Worm (Caenorhabditis elegans) whole organism, L4/young adult: Measurements from ENCODE around the gene unc-25.

Experiments
- W03F9.2 ChIP-seq: fragments of 150-350 bp; optimal IDR thresholded peaks from 2 replicates; lab custom pipeline; 2014; ENCODE audit warnings: missing biosample characterization, missing genetic modification characterization
- dao-5 ChIP-seq: sonication (generic microtip); optimal IDR thresholded peaks from 2 replicates; lab custom pipeline; 2016; ENCODE audit warnings: missing genotype, missing genetic modification characterization, moderate library complexity, missing compliant biosample characterization

DNA sequence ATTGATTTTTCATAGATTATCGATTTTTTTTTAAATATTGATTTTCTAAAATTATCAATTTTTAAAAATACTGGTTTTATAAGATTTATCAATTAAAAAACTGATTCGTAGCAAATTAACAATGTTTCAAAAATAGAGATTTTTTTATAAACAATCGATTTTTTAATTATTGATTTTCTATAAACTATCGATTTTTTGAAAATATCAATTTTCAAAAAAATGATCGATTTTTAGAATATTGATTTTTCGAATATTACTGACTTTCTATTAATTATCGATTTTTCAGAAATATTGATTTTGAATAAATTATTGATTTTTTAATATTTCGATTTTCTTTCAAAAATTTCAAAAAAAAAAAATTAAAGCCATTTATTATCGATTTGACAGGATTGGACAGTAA lies 10.2 kb downstream of the unc-25 start:
- no peak for TF ChIP-seq W03F9.2 (tag; lab: Kevin White, UChicago)
- no peak for TF ChIP-seq dao-5
